Worm (Caenorhabditis elegans) whole organism, young adult: ENCODE measurements around the gene F16B12.7.
A peak's percentile ranks its signal among the peaks of the same experiment; 100 is the strongest.

Experiments used
- B0261.1 ChIP-seq: sonication (generic microtip); optimal IDR thresholded peaks from 2 replicates; lab custom pipeline; 2016; ENCODE audit warnings: mild to moderate bottlenecking, missing genetic modification characterization, moderate library complexity, missing compliant biosample characterization
- B0336.3 ChIP-seq: fragments of 200-800 bp; sonication (Bioruptor generic); IDR thresholded peaks from 2 replicates; pipeline ENCODE4 v1.3.6; 2022; ENCODE audit warnings: missing genetic modification characterization, missing compliant biosample characterization
- C06A6.2 ChIP-seq: fragments of 200-800 bp; sonication (Bioruptor generic); conservative IDR thresholded peaks from 2 replicates; pipeline ENCODE4 v1.3.6; 2022; ENCODE audit warnings: missing genetic modification characterization, missing compliant biosample characterization
- C17E4.6 ChIP-seq: fragments of 200-800 bp; sonication (Bioruptor generic); IDR thresholded peaks from 2 replicates; pipeline ENCODE4 v1.3.6; 2022; ENCODE audit warnings: missing genetic modification reagents, missing genetic modification characterization, missing compliant biosample characterization
- D2030.7 ChIP-seq: fragments of 200-800 bp; sonication (Bioruptor generic); IDR thresholded peaks from 2 replicates; pipeline ENCODE4 v1.3.6; 2022; ENCODE audit warnings: missing genetic modification reagents, missing genetic modification characterization, missing compliant biosample characterization
- F33H1.4 ChIP-seq: fragments of 200-800 bp; sonication (Bioruptor generic); IDR thresholded peaks from 2 replicates; pipeline ENCODE4 v1.3.6; 2022; ENCODE audit warnings: missing genetic modification reagents, missing genetic modification characterization, missing compliant biosample characterization
- F39B2.1 ChIP-seq: fragments of 200-800 bp; sonication (Bioruptor generic); IDR thresholded peaks from 2 replicates; pipeline ENCODE4 v1.3.6; 2022; ENCODE audit warnings: missing genetic modification reagents, missing genetic modification characterization, missing compliant biosample characterization
- F49E8.2 ChIP-seq: sonication (generic microtip); optimal IDR thresholded peaks from 3 replicates; lab custom pipeline; 2017; ENCODE audit warnings: missing genetic modification characterization, mild to moderate bottlenecking, missing compliant biosample characterization, antibody characterized with exemption, moderate library complexity; ENCODE audit not compliant: insufficient read depth
- F57A8.1 ChIP-seq: fragments of 200-800 bp; sonication (Bioruptor generic); optimal IDR thresholded peaks from 2 replicates; lab custom pipeline; 2018; ENCODE audit warnings: mild to moderate bottlenecking, missing genetic modification characterization, moderate library complexity, missing compliant biosample characterization
- T26A5.8 ChIP-seq: sonication (generic microtip); optimal IDR thresholded peaks from 2 replicates; lab custom pipeline; 2016; ENCODE audit warnings: missing genetic modification characterization, missing compliant biosample characterization
- Y95B8A.8 ChIP-seq: fragments of 200-800 bp; sonication (Bioruptor generic); IDR thresholded peaks from 2 replicates; pipeline ENCODE4 v1.3.6; 2022; ENCODE audit warnings: missing genetic modification reagents, missing genetic modification characterization, missing compliant biosample characterization
- ZK185.1 ChIP-seq: sonication (generic microtip); optimal IDR thresholded peaks from 2 replicates; lab custom pipeline; 2016; ENCODE audit warnings: mild to moderate bottlenecking, missing genetic modification characterization, missing compliant biosample characterization; ENCODE audit not compliant: poor library complexity, severe bottlenecking
- athp-1 ChIP-seq: sonication (generic microtip); optimal IDR thresholded peaks from 2 replicates; lab custom pipeline; 2017; ENCODE audit warnings: mild to moderate bottlenecking, missing genetic modification characterization, missing compliant biosample characterization
- attf-3 ChIP-seq: fragments of 200-800 bp; sonication (Bioruptor generic); conservative IDR thresholded peaks from 2 replicates; pipeline ENCODE4 v1.3.6; 2022; ENCODE audit warnings: missing genetic modification reagents, missing genetic modification characterization, missing compliant biosample characterization
- bed-1 ChIP-seq: fragments of 200-800 bp; sonication (Bioruptor generic); IDR thresholded peaks from 2 replicates; pipeline ENCODE4 v1.3.6; 2022; ENCODE audit warnings: missing genetic modification reagents, missing genetic modification characterization, missing compliant biosample characterization
- ceh-40 ChIP-seq: fragments of 200-800 bp; sonication (Bioruptor generic); IDR thresholded peaks from 2 replicates; pipeline ENCODE4 v1.3.6; 2022; ENCODE audit warnings: missing genetic modification characterization, missing compliant biosample characterization
- ceh-58 ChIP-seq: fragments of 200-800 bp; sonication (Bioruptor generic); IDR thresholded peaks from 2 replicates; pipeline ENCODE4 v1.3.6; 2022; ENCODE audit warnings: missing genetic modification characterization, missing compliant biosample characterization
- ceh-79 ChIP-seq: sonication (generic microtip); optimal IDR thresholded peaks from 2 replicates; lab custom pipeline; 2017; ENCODE audit warnings: mild to moderate bottlenecking, missing genetic modification characterization, missing compliant biosample characterization
- chd-7 ChIP-seq: sonication (generic microtip); optimal IDR thresholded peaks from 2 replicates; lab custom pipeline; 2016; ENCODE audit warnings: mild to moderate bottlenecking, missing genetic modification characterization, moderate library complexity, missing compliant biosample characterization
- dox-1 ChIP-seq: fragments of 200-800 bp; sonication (Bioruptor generic); IDR thresholded peaks from 2 replicates; pipeline ENCODE4 v1.3.6; 2022; ENCODE audit warnings: missing genetic modification reagents, missing genetic modification characterization, missing compliant biosample characterization
- egl-18 ChIP-seq: fragments of 200-800 bp; sonication (Bioruptor generic); IDR thresholded peaks from 2 replicates; pipeline ENCODE4 v1.3.6; 2022; ENCODE audit warnings: missing genetic modification reagents, missing genetic modification characterization, missing compliant biosample characterization
- egl-44 ChIP-seq: fragments of 200-800 bp; sonication (Bioruptor generic); IDR thresholded peaks from 2 replicates; pipeline ENCODE4 v1.3.6; 2022; ENCODE audit warnings: missing genetic modification reagents, missing genetic modification characterization, missing compliant biosample characterization
- ekl-4 ChIP-seq: fragments of 200-800 bp; sonication (Bioruptor generic); IDR thresholded peaks from 2 replicates; pipeline ENCODE4 v1.3.6; 2022; ENCODE audit warnings: missing genetic modification reagents, missing genetic modification characterization, missing compliant biosample characterization
- hlh-26 ChIP-seq: fragments of 200-800 bp; sonication (Bioruptor generic); conservative IDR thresholded peaks from 2 replicates; pipeline ENCODE4 v1.3.6; 2022; ENCODE audit warnings: missing genetic modification reagents, missing genetic modification characterization, missing compliant biosample characterization
- hmg-1.2 ChIP-seq: fragments of 200-800 bp; sonication (Bioruptor generic); IDR thresholded peaks from 2 replicates; pipeline ENCODE4 v1.3.6; 2022; ENCODE audit warnings: missing genetic modification reagents, missing genetic modification characterization, missing compliant biosample characterization
- let-526 ChIP-seq: fragments of 200-800 bp; sonication (Bioruptor generic); IDR thresholded peaks from 2 replicates; pipeline ENCODE4 v1.3.6; 2022; ENCODE audit warnings: missing genetic modification reagents, missing genetic modification characterization, missing compliant biosample characterization
- lin-26 ChIP-seq: fragments of 200-800 bp; sonication (Bioruptor generic); IDR thresholded peaks from 2 replicates; pipeline ENCODE4 v1.3.6; 2022; ENCODE audit warnings: missing genetic modification reagents, missing genetic modification characterization, missing compliant biosample characterization
- lin-35 ChIP-seq, 3 experiments: fragments of 150-350 bp in 2 of 3; sonication (generic microtip) in 1 of 3; optimal IDR thresholded peaks; 2 replicates each; lab custom pipeline; 2014 to 2018; ENCODE audit warnings: missing biosample characterization in 3 of 3, missing genetic modification characterization in 3 of 3, missing genetic modification reagents in 3 of 3
- lsy-27 ChIP-seq: sonication (generic microtip); optimal IDR thresholded peaks from 2 replicates; lab custom pipeline; 2017; ENCODE audit warnings: missing genetic modification characterization, mild to moderate bottlenecking, missing compliant biosample characterization, antibody characterized with exemption, missing genotype, borderline replicate concordance; ENCODE audit not compliant: insufficient read depth
- nhr-27 ChIP-seq: fragments of 200-800 bp; sonication (Bioruptor generic); optimal IDR thresholded peaks from 2 replicates; lab custom pipeline; 2018; ENCODE audit warnings: mild to moderate bottlenecking, missing genetic modification characterization, moderate library complexity, missing compliant biosample characterization
- nhr-90 ChIP-seq: sonication (generic microtip); optimal IDR thresholded peaks from 2 replicates; lab custom pipeline; 2016; ENCODE audit warnings: missing genotype, mild to moderate bottlenecking, missing genetic modification characterization, missing compliant biosample characterization
- pbrm-1 ChIP-seq: fragments of 200-800 bp; sonication (Bioruptor generic); IDR thresholded peaks from 2 replicates; pipeline ENCODE4 v1.3.6; 2022; ENCODE audit warnings: missing genetic modification reagents, missing genetic modification characterization, missing compliant biosample characterization
- pha-4 ChIP-seq: fragments of 150-350 bp; sonication (generic microtip); optimal IDR thresholded peaks from 2 replicates; lab custom pipeline; 2014; ENCODE audit warnings: missing biosample characterization, missing genetic modification reagents, missing genetic modification characterization
- rcor-1 ChIP-seq: fragments of 200-800 bp; sonication (Bioruptor generic); IDR thresholded peaks from 2 replicates; pipeline ENCODE4 v1.3.6; 2022; ENCODE audit warnings: missing genetic modification reagents, missing genetic modification characterization, missing compliant biosample characterization
- rec-8 ChIP-seq, 2 experiments: sonication (generic microtip); optimal IDR thresholded peaks; 2 replicates each; lab custom pipeline; 2016; ENCODE audit warnings: mild to moderate bottlenecking in 2 of 2, missing genetic modification characterization in 2 of 2, missing genetic modification reagents in 2 of 2, missing genotype in 2 of 2, missing biosample characterization in 1 of 2, missing compliant biosample characterization in 1 of 2, moderate library complexity in 1 of 2
- repo-1 ChIP-seq: sonication (generic microtip); optimal IDR thresholded peaks from 2 replicates; lab custom pipeline; 2017; ENCODE audit warnings: mild to moderate bottlenecking, missing genetic modification characterization, missing compliant biosample characterization
- sea-2 ChIP-seq: fragments of 200-800 bp; sonication (Bioruptor generic); IDR thresholded peaks from 2 replicates; pipeline ENCODE4 v1.3.6; 2022; ENCODE audit warnings: missing genetic modification characterization, missing compliant biosample characterization
- snpc-1.3 ChIP-seq: sonication (generic microtip); optimal IDR thresholded peaks from 2 replicates; lab custom pipeline; 2017; ENCODE audit warnings: missing genetic modification characterization, mild to moderate bottlenecking, missing compliant biosample characterization, antibody characterized with exemption, moderate library complexity, missing genotype, missing genetic modification reagents; ENCODE audit not compliant: insufficient read depth
- snpc-4 ChIP-seq, 5 experiments: fragments of 150-350 bp in 1 of 5; sonication (generic microtip) in 4 of 5; optimal IDR thresholded peaks; 2 replicates each; lab custom pipeline; 2014 to 2018; ENCODE audit warnings: missing genetic modification characterization in 5 of 5, missing biosample characterization in 3 of 5, antibody characterized with exemption in 2 of 5, mild to moderate bottlenecking in 2 of 5, missing compliant biosample characterization in 2 of 5, missing genotype in 2 of 5, moderate library complexity in 2 of 5, missing genetic modification reagents in 1 of 5
- somi-1 ChIP-seq: fragments of 200-800 bp; sonication (Bioruptor generic); optimal IDR thresholded peaks from 2 replicates; lab custom pipeline; 2018; ENCODE audit warnings: mild to moderate bottlenecking, missing genetic modification characterization, missing compliant biosample characterization
- tbp1 ChIP-seq: fragments of 200-800 bp; sonication (Bioruptor generic); optimal IDR thresholded peaks from 2 replicates; lab custom pipeline; 2018; ENCODE audit warnings: mild to moderate bottlenecking, missing genetic modification characterization, missing compliant biosample characterization
- unc-130 ChIP-seq: sonication (generic microtip); optimal IDR thresholded peaks from 2 replicates; lab custom pipeline; 2016; ENCODE audit warnings: missing genetic modification reagents, missing genetic modification characterization, missing compliant biosample characterization
- xnd-1 ChIP-seq: sonication (generic microtip); optimal IDR thresholded peaks from 2 replicates; lab custom pipeline; 2016; ENCODE audit warnings: missing genotype, missing genetic modification reagents, missing genetic modification characterization, missing compliant biosample characterization
- zfh-2 ChIP-seq: fragments of 200-800 bp; sonication (Bioruptor generic); conservative IDR thresholded peaks from 2 replicates; pipeline ENCODE4 v1.3.6; 2022; ENCODE audit warnings: missing genetic modification reagents, missing genetic modification characterization, missing compliant biosample characterization
- ztf-18 ChIP-seq: sonication (generic microtip); optimal IDR thresholded peaks from 2 replicates; lab custom pipeline; 2016; ENCODE audit warnings: missing genotype, mild to moderate bottlenecking, missing genetic modification characterization, missing compliant biosample characterization
- ztf-3 ChIP-seq: fragments of 200-800 bp; sonication (Bioruptor generic); optimal IDR thresholded peaks from 2 replicates; lab custom pipeline; 2018; ENCODE audit warnings: mild to moderate bottlenecking, missing genetic modification characterization, missing compliant biosample characterization

F16B12.7 gene

ce11 chrX:14115480-14116161 lies 7.3 kb downstream of the F16B12.7 start, which contains the start of gene F28H6.7 (continued):
- TF ChIP-seq repo-1 (tag; lab: Kevin White, UChicago) (peak; percentile 50), B0336.3 (GFP tag; lab: Robert Waterston, UW) (no peak), B0261.1 (tag; lab: Kevin White, UChicago) (peak; percentile 88), C06A6.2 (GFP tag; lab: Robert Waterston, UW) (no peak), snpc-1.3 (tag; lab: Kevin White, UChicago) (no peak), egl-44 (GFP tag; lab: Robert Waterston, UW) (0 out of 2 replicates have a peak, but pooled peaks have one; percentile 57), ceh-40 (GFP tag; lab: Robert Waterston, UW) (0 out of 2 replicates have a peak, but pooled peaks have one; percentile 73), xnd-1 (no peak), ceh-79 (tag; lab: Kevin White, UChicago) (peak; percentile 27), ztf-18 (tag; lab: Kevin White, UChicago) (peak; percentile 51), F57A8.1 (GFP tag; lab: Kevin White, UChicago) (no peak), egl-18 (GFP tag; lab: Robert Waterston, UW) (0 out of 2 replicates have a peak, but pooled peaks have one; percentile 10), dox-1 (GFP tag; lab: Robert Waterston, UW) (no peak; the same call in 1 of the 2 replicates), F49E8.2 (no peak), somi-1 (GFP tag; lab: Kevin White, UChicago) (peak; percentile 31), bed-1 (GFP tag; lab: Robert Waterston, UW) (no peak), C17E4.6 (GFP tag; lab: Robert Waterston, UW) (no peak), tbp1 (GFP tag; lab: Kevin White, UChicago) (peak; percentile 97), Y95B8A.8 (no peak), ZK185.1 (no peak), nhr-90 (tag; lab: Kevin White, UChicago) (peak; percentile 66), pha-4 (tag; lab: Kevin White, UChicago) (no peak), F39B2.1 (GFP tag; lab: Robert Waterston, UW) (no peak), athp-1 (tag; lab: Kevin White, UChicago) (no peak), let-526 (GFP tag; lab: Robert Waterston, UW) (no peak), lin-26 (peak; percentile 93), attf-3 (GFP tag; lab: Robert Waterston, UW) (no peak), rec-8 (tag; optimal IDR thresholded peaks at IDR 0.05; lab: Kevin White, UChicago) (peak; percentile 27 to 54), unc-130 (GFP tag; lab: Kevin White, UChicago) (peak; percentile 32), T26A5.8 (tag; lab: Kevin White, UChicago) (no peak), rcor-1 (GFP tag; lab: Robert Waterston, UW) (0 out of 2 replicates have a peak, but pooled peaks have one; percentile 39), hlh-26 (GFP tag; lab: Robert Waterston, UW) (no peak), zfh-2 (GFP tag; lab: Robert Waterston, UW) (no peak), F33H1.4 (GFP tag; lab: Robert Waterston, UW) (no peak), ekl-4 (GFP tag; lab: Robert Waterston, UW) (no peak), lsy-27 (peak; percentile 62)

- TF ChIP-seq hmg-1.2 (GFP tag; lab: Robert Waterston, UW) (peak; percentile 6; the same call in 1 of the 2 replicates), snpc-4 (GFP tag; optimal IDR thresholded peaks at IDR 0.05; lab: Kevin White, UChicago) (no peak), snpc-4 (tag; optimal IDR thresholded peaks at IDR 0.05; lab: Kevin White, UChicago) (peak in 1 of 4 experiments; percentile 65), lin-26 (no peak), nhr-27 (tag; lab: Kevin White, UChicago) (no peak), C06A6.2 (GFP tag; lab: Robert Waterston, UW) (no peak), chd-7 (no peak), bed-1 (GFP tag; lab: Robert Waterston, UW) (no peak), ceh-58 (no peak), lin-35 (GFP tag; optimal IDR thresholded peaks at IDR 0.05; lab: Kevin White, UChicago) (no peak), sea-2 (GFP tag; lab: Robert Waterston, UW) (no peak), pbrm-1 (no peak), D2030.7 (GFP tag; lab: Robert Waterston, UW) (no peak), ztf-3 (no peak)
These were observed 10.4 kb downstream of the F16B12.7 start for ce11 chrX:14118762-14119161.
